Worm (Caenorhabditis elegans) whole organism, young adult: ENCODE results near the gene gfm-1.
"Not testable (repeated sequence)": the region's sequence is repeated elsewhere in the genome, so short reads cannot be mapped to it uniquely, and the experiment has no call there.

ENCODE experiments used
- B0261.1 ChIP-seq: sonication (generic microtip); optimal IDR thresholded peaks from 2 replicates; lab custom pipeline; 2016; ENCODE audit warnings: mild to moderate bottlenecking, missing genetic modification characterization, moderate library complexity, missing compliant biosample characterization
- C17E4.6 ChIP-seq: fragments of 200-800 bp; sonication (Bioruptor generic); IDR thresholded peaks from 2 replicates; pipeline ENCODE4 v1.3.6; 2022; ENCODE audit warnings: missing genetic modification reagents, missing genetic modification characterization, missing compliant biosample characterization
- D2030.7 ChIP-seq: fragments of 200-800 bp; sonication (Bioruptor generic); IDR thresholded peaks from 2 replicates; pipeline ENCODE4 v1.3.6; 2022; ENCODE audit warnings: missing genetic modification reagents, missing genetic modification characterization, missing compliant biosample characterization
- F10E7.11 ChIP-seq: sonication (generic microtip); optimal IDR thresholded peaks from 2 replicates; lab custom pipeline; 2017; ENCODE audit warnings: mild to moderate bottlenecking, missing genetic modification characterization, moderate library complexity, missing compliant biosample characterization
- F23B12.7 ChIP-seq: sonication (generic microtip); optimal IDR thresholded peaks from 2 replicates; lab custom pipeline; 2017; ENCODE audit warnings: missing genetic modification characterization, mild to moderate bottlenecking, missing compliant biosample characterization, antibody characterized with exemption, moderate library complexity; ENCODE audit not compliant: insufficient read depth
- F33H1.4 ChIP-seq: fragments of 200-800 bp; sonication (Bioruptor generic); IDR thresholded peaks from 2 replicates; pipeline ENCODE4 v1.3.6; 2022; ENCODE audit warnings: missing genetic modification reagents, missing genetic modification characterization, missing compliant biosample characterization
- F37B4.10 ChIP-seq: fragments of 200-800 bp; sonication (Bioruptor generic); IDR thresholded peaks from 2 replicates; pipeline ENCODE4 v1.3.6; 2022; ENCODE audit warnings: missing genetic modification characterization, missing compliant biosample characterization
- F49E8.2 ChIP-seq: sonication (generic microtip); optimal IDR thresholded peaks from 3 replicates; lab custom pipeline; 2017; ENCODE audit warnings: missing genetic modification characterization, mild to moderate bottlenecking, missing compliant biosample characterization, antibody characterized with exemption, moderate library complexity; ENCODE audit not compliant: insufficient read depth
- F52B5.7 ChIP-seq: sonication (generic microtip); optimal IDR thresholded peaks from 2 replicates; lab custom pipeline; 2016; ENCODE audit warnings: mild to moderate bottlenecking, missing genetic modification characterization, missing compliant biosample characterization
- T26A5.8 ChIP-seq: sonication (generic microtip); optimal IDR thresholded peaks from 2 replicates; lab custom pipeline; 2016; ENCODE audit warnings: missing genetic modification characterization, missing compliant biosample characterization
- Y79H2A.3 ChIP-seq: fragments of 200-800 bp; sonication (Bioruptor generic); conservative IDR thresholded peaks from 2 replicates; pipeline ENCODE4 v1.3.6; 2022; ENCODE audit warnings: missing genetic modification reagents, missing genetic modification characterization, missing compliant biosample characterization
- ama-1 ChIP-seq, 3 experiments: fragments of 150-350 bp in 1 of 3; sonication (generic microtip) in 2 of 3; optimal IDR thresholded peaks; 2 replicates each; lab custom pipeline; 2014 to 2018; ENCODE audit warnings: missing biosample characterization in 2 of 3, missing genetic modification characterization in 2 of 3, missing genetic modification reagents in 2 of 3
- athp-1 ChIP-seq: sonication (generic microtip); optimal IDR thresholded peaks from 2 replicates; lab custom pipeline; 2017; ENCODE audit warnings: mild to moderate bottlenecking, missing genetic modification characterization, missing compliant biosample characterization
- attf-6 ChIP-seq: fragments of 200-800 bp; sonication (Bioruptor generic); IDR thresholded peaks from 2 replicates; pipeline ENCODE4 v1.3.6; 2022; ENCODE audit warnings: missing genetic modification reagents, missing genetic modification characterization, missing compliant biosample characterization
- bed-2 ChIP-seq: fragments of 200-800 bp; sonication (Bioruptor generic); IDR thresholded peaks from 2 replicates; pipeline ENCODE4 v1.3.6; 2022; ENCODE audit warnings: missing genetic modification reagents, missing genetic modification characterization, missing compliant biosample characterization
- ceh-79 ChIP-seq: sonication (generic microtip); optimal IDR thresholded peaks from 2 replicates; lab custom pipeline; 2017; ENCODE audit warnings: mild to moderate bottlenecking, missing genetic modification characterization, missing compliant biosample characterization
- ceh-91 ChIP-seq: fragments of 200-800 bp; sonication (Bioruptor generic); IDR thresholded peaks from 2 replicates; pipeline ENCODE4 v1.3.6; 2022; ENCODE audit warnings: missing genetic modification reagents, missing genetic modification characterization, missing compliant biosample characterization
- dox-1 ChIP-seq: fragments of 200-800 bp; sonication (Bioruptor generic); IDR thresholded peaks from 2 replicates; pipeline ENCODE4 v1.3.6; 2022; ENCODE audit warnings: missing genetic modification reagents, missing genetic modification characterization, missing compliant biosample characterization
- dpff-1 ChIP-seq: sonication (generic microtip); optimal IDR thresholded peaks from 2 replicates; lab custom pipeline; 2017; ENCODE audit warnings: mild to moderate bottlenecking, missing genetic modification characterization, missing compliant biosample characterization
- dpl-1 ChIP-seq: fragments of 150-350 bp; optimal IDR thresholded peaks from 2 replicates; lab custom pipeline; 2014; ENCODE audit warnings: missing biosample characterization, missing genetic modification reagents, missing genetic modification characterization
- egl-18 ChIP-seq: fragments of 200-800 bp; sonication (Bioruptor generic); IDR thresholded peaks from 2 replicates; pipeline ENCODE4 v1.3.6; 2022; ENCODE audit warnings: missing genetic modification reagents, missing genetic modification characterization, missing compliant biosample characterization
- egl-44 ChIP-seq: fragments of 200-800 bp; sonication (Bioruptor generic); IDR thresholded peaks from 2 replicates; pipeline ENCODE4 v1.3.6; 2022; ENCODE audit warnings: missing genetic modification reagents, missing genetic modification characterization, missing compliant biosample characterization
- ekl-4 ChIP-seq: fragments of 200-800 bp; sonication (Bioruptor generic); IDR thresholded peaks from 2 replicates; pipeline ENCODE4 v1.3.6; 2022; ENCODE audit warnings: missing genetic modification reagents, missing genetic modification characterization, missing compliant biosample characterization
- ets-4 ChIP-seq: fragments of 200-800 bp; sonication (Bioruptor generic); optimal IDR thresholded peaks from 2 replicates; lab custom pipeline; 2018; ENCODE audit warnings: mild to moderate bottlenecking, missing genetic modification characterization, missing compliant biosample characterization
- fkh-3 ChIP-seq: sonication (generic microtip); optimal IDR thresholded peaks from 2 replicates; lab custom pipeline; 2016; ENCODE audit warnings: mild to moderate bottlenecking, missing genetic modification characterization, missing compliant biosample characterization
- hlh-12 ChIP-seq: sonication (generic microtip); optimal IDR thresholded peaks from 2 replicates; lab custom pipeline; 2016; ENCODE audit warnings: missing genetic modification characterization, missing compliant biosample characterization
- hmg-20 ChIP-seq: fragments of 200-800 bp; sonication (Bioruptor generic); IDR thresholded peaks from 2 replicates; pipeline ENCODE4 v1.3.6; 2022; ENCODE audit warnings: missing genetic modification reagents, missing genetic modification characterization, missing compliant biosample characterization
- hsf-1 ChIP-seq: fragments of 200-800 bp; sonication (Bioruptor generic); IDR thresholded peaks from 2 replicates; pipeline ENCODE4 v1.3.6; 2022; ENCODE audit warnings: missing genetic modification reagents, missing genetic modification characterization, missing compliant biosample characterization
- lin-26 ChIP-seq: fragments of 200-800 bp; sonication (Bioruptor generic); IDR thresholded peaks from 2 replicates; pipeline ENCODE4 v1.3.6; 2022; ENCODE audit warnings: missing genetic modification reagents, missing genetic modification characterization, missing compliant biosample characterization
- lin-35 ChIP-seq, 3 experiments: fragments of 150-350 bp in 2 of 3; sonication (generic microtip) in 1 of 3; optimal IDR thresholded peaks; 2 replicates each; lab custom pipeline; 2014 to 2018; ENCODE audit warnings: missing biosample characterization in 3 of 3, missing genetic modification characterization in 3 of 3, missing genetic modification reagents in 3 of 3
- lin-54 ChIP-seq: fragments of 200-800 bp; sonication (Bioruptor generic); optimal IDR thresholded peaks from 2 replicates; lab custom pipeline; 2018; ENCODE audit warnings: mild to moderate bottlenecking, missing genetic modification characterization, missing compliant biosample characterization
- lir-1 ChIP-seq: fragments of 200-800 bp; sonication (Bioruptor generic); conservative IDR thresholded peaks from 2 replicates; pipeline ENCODE4 v1.3.6; 2022; ENCODE audit warnings: missing genetic modification reagents, missing genetic modification characterization, missing compliant biosample characterization
- madf-6 ChIP-seq: fragments of 200-800 bp; sonication (Bioruptor generic); IDR thresholded peaks from 2 replicates; pipeline ENCODE4 v1.3.6; 2022; ENCODE audit warnings: missing genetic modification reagents, missing genetic modification characterization, missing compliant biosample characterization
- nfya-1 ChIP-seq: sonication (generic microtip); optimal IDR thresholded peaks from 2 replicates; lab custom pipeline; 2017; ENCODE audit warnings: antibody characterized with exemption, missing compliant biosample characterization, missing genetic modification characterization, borderline replicate concordance; ENCODE audit not compliant: insufficient read depth
- nfyb-1 ChIP-seq: fragments of 200-800 bp; sonication (Bioruptor generic); IDR thresholded peaks from 2 replicates; pipeline ENCODE4 v1.3.6; 2022; ENCODE audit warnings: missing genetic modification reagents, missing genetic modification characterization, missing compliant biosample characterization
- nhr-80 ChIP-seq: sonication (generic microtip); optimal IDR thresholded peaks from 2 replicates; lab custom pipeline; 2016; ENCODE audit warnings: missing genetic modification characterization, missing compliant biosample characterization
- nhr-90 ChIP-seq: sonication (generic microtip); optimal IDR thresholded peaks from 2 replicates; lab custom pipeline; 2016; ENCODE audit warnings: missing genotype, mild to moderate bottlenecking, missing genetic modification characterization, missing compliant biosample characterization
- somi-1 ChIP-seq: fragments of 200-800 bp; sonication (Bioruptor generic); optimal IDR thresholded peaks from 2 replicates; lab custom pipeline; 2018; ENCODE audit warnings: mild to moderate bottlenecking, missing genetic modification characterization, missing compliant biosample characterization
- unc-62 ChIP-seq: fragments of 150-350 bp; optimal IDR thresholded peaks from 2 replicates; lab custom pipeline; 2014; ENCODE audit warnings: missing biosample characterization, missing genetic modification reagents, missing genetic modification characterization
- xnd-1 ChIP-seq: sonication (generic microtip); optimal IDR thresholded peaks from 2 replicates; lab custom pipeline; 2016; ENCODE audit warnings: missing genotype, missing genetic modification reagents, missing genetic modification characterization, missing compliant biosample characterization
- zfh-2 ChIP-seq: fragments of 200-800 bp; sonication (Bioruptor generic); conservative IDR thresholded peaks from 2 replicates; pipeline ENCODE4 v1.3.6; 2022; ENCODE audit warnings: missing genetic modification reagents, missing genetic modification characterization, missing compliant biosample characterization

gfm-1 gene

DNA sequence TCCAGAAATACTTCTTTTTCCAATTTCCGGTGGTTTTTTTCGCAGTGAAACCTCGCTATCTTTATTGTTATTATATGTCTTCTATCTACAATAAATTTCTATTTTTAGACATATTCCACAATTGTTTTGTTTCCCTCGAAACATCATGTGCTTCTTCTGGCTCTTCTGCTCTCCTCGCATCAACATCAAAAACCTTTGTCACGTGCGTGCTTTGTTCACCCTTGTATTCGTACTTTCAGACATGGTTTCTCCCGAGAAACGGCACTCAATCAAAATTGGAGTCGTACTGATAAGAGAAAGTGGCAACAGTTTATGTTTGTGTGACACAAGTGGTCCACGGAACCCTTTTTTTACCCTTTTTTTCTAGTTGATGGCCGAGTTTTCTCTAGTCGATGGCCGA lies 39.5 kb upstream of the gfm-1 start (continued):
- TF ChIP-seq athp-1 (tag; lab: Kevin White, UChicago) (no peak), nhr-90 (tag; lab: Kevin White, UChicago) (peak; percentile 17)

ce11 chrII:13078848-13079428 lies 38.3 kb upstream of the gfm-1 start, which contains the start of gene F42G4.6:
TSS of gene F42G4.6 (plus strand) at chrII:13079378.
- TF ChIP-seq ceh-91 (no peak), B0261.1 (tag; lab: Kevin White, UChicago) (no peak), nhr-80 (tag; lab: Kevin White, UChicago) (peak; percentile 65), unc-62 (peak; percentile 16), hsf-1 (GFP tag; lab: Robert Waterston, UW) (no peak), hlh-12 (tag; lab: Kevin White, UChicago) (no peak)

ce11 chrII:13080607-13081006 lies 36.7 kb upstream of the gfm-1 start, which contains the start of gene Y81G3A.2:
TSS of gene Y81G3A.2 (plus strand) at chrII:13080907.
- TF ChIP-seq egl-44 (GFP tag; lab: Robert Waterston, UW); ceh-79 (tag; lab: Kevin White, UChicago); madf-6 (GFP tag; lab: Robert Waterston, UW): not testable (repeated sequence)

DNA sequence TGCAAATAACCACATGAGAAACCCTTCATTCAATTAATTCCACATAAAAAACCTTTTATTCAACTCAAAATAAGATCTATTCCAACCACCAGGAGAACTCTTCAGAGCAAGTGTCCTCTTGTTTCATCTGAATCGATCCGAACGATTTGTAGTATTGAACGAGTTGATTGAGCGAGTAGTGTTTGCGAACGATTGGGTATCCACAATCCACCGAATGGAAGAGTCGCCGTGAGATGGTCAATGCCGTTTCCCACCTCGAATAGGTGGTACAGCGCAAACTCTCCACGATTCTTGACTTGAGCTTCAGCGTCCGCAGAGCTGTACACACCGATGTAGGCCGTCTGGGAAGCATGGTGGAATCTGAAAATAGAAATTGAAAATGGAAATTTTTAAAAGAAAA lies 34.9 kb upstream of the gfm-1 start, which contains the start of gene Y81G3A.6:
Gene Y81G3A.6 (minus strand): TSS at position 101 of the 400 bp plus-strand sequence.
- TF ChIP-seq somi-1 (GFP tag; lab: Kevin White, UChicago); F52B5.7 (tag; lab: Kevin White, UChicago); nfyb-1 (GFP tag; lab: Robert Waterston, UW): not testable (repeated sequence)

DNA sequence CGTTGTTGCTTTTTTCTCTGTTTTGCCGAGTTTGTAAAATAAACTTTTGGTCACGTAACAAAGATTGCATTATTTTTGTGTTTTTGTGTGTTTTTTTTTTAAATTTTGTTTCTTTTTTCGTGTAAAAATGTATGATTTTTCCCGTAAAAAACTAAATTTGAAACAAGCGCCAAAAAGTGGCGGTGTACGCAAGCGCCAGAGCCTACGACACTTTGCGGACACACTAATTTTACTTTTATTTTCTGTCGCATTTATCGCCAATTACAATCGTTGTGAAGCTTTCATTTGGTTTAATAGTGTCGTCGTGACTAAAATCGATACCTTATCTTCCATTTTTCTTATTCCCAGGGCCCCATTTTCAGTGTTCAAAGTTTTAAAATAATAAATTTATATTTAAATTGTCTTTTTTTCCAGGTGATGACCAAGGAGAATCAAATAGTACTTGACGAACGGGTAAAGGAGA lies 33.5 kb upstream of the gfm-1 start, which contains the start of the genes Y81G3A.1 and gcn-2:
Gene Y81G3A.1 (minus strand): TSS at position 175 of the 463 bp plus-strand sequence.
Gene gcn-2 (plus strand): TSS at position 413 of the 463 bp plus-strand sequence.
- no peak for TF ChIP-seq zfh-2 (GFP tag; lab: Robert Waterston, UW)
- peak in 1 of 3 experiments; percentile 91 for TF ChIP-seq lin-35 (GFP tag; optimal IDR thresholded peaks at IDR 0.05; lab: Kevin White, UChicago)
- peak; percentile 82 for TF ChIP-seq dpl-1 (GFP tag; lab: Kevin White, UChicago)
- no peak for TF ChIP-seq lir-1
- no peak for TF ChIP-seq egl-18
- no peak for TF ChIP-seq dpff-1 (tag; lab: Kevin White, UChicago)
- no peak for TF ChIP-seq nfya-1 (tag; lab: Kevin White, UChicago)
- no peak for TF ChIP-seq F10E7.11 (tag; lab: Kevin White, UChicago)
- TF ChIP-seq T26A5.8 (tag; lab: Kevin White, UChicago), result no peak
- no peak for TF ChIP-seq Y79H2A.3 (GFP tag; lab: Robert Waterston, UW)
- no peak for TF ChIP-seq xnd-1 (tag; lab: Kevin White, UChicago)
- TF ChIP-seq D2030.7 (GFP tag; lab: Robert Waterston, UW), result no peak
- no peak for TF ChIP-seq bed-2 (GFP tag; lab: Robert Waterston, UW)
- TF ChIP-seq ama-1 (optimal IDR thresholded peaks at IDR 0.05; lab: Kevin White, UChicago), result no peak
- no peak for TF ChIP-seq ama-1 (GFP tag; optimal IDR thresholded peaks at IDR 0.05; lab: Kevin White, UChicago)
- TF ChIP-seq ekl-4 (GFP tag; lab: Robert Waterston, UW), result no peak
- no peak for TF ChIP-seq F23B12.7 (tag; lab: Kevin White, UChicago)
- TF ChIP-seq ets-4, result no peak
- TF ChIP-seq lin-54, result peak; percentile 88
- no peak for TF ChIP-seq lin-26 (GFP tag; lab: Robert Waterston, UW)
- no peak for TF ChIP-seq fkh-3 (tag; lab: Kevin White, UChicago)
- no peak for TF ChIP-seq F49E8.2
- TF ChIP-seq attf-6 (GFP tag; lab: Robert Waterston, UW), result no peak
- TF ChIP-seq C17E4.6, result no peak
- peak; percentile 14; the same call in 1 of the 2 replicates for TF ChIP-seq F33H1.4 (GFP tag; lab: Robert Waterston, UW)
- TF ChIP-seq dox-1, result no peak
- TF ChIP-seq F37B4.10, result no peak
- TF ChIP-seq hmg-20 (GFP tag; lab: Robert Waterston, UW), result no peak
